Worm (Caenorhabditis elegans): ENCODE measurements around the gene ubq-2.

ce11 chrIII:13004316-13004715 lies 26.0 kb upstream of the ubq-2 start:
- TF ChIP-seq tbx-8 (GFP tag; optimal IDR thresholded peaks at IDR 0.05) (no peak), unc-62 (GFP tag; optimal IDR thresholded peaks at IDR 0.05) (no peak), elt-1 (tag; optimal IDR thresholded peaks at IDR 0.05; ENCODE audit: borderline replicate concordance, insufficient read depth) (no peak), lsy-2 (tag; optimal IDR thresholded peaks at IDR 0.05) (no peak), mep-1 (tag; optimal IDR thresholded peaks at IDR 0.05) (no peak), nhr-237 (tag; optimal IDR thresholded peaks at IDR 0.05) (no peak), nhr-2 (tag; optimal IDR thresholded peaks at IDR 0.05) (no peak), ham-2 (GFP tag; optimal IDR thresholded peaks at IDR 0.05) (peak; percentile 19), nhr-12 (tag; optimal IDR thresholded peaks at IDR 0.05) (no peak), unc-39 (tag; optimal IDR thresholded peaks at IDR 0.05) (no peak), ces-1 (GFP tag; optimal IDR thresholded peaks at IDR 0.05) (no peak), unc-120 (tag; optimal IDR thresholded peaks at IDR 0.05; ENCODE audit: poor library complexity, severe bottlenecking) (no peak), elt-3 (tag; optimal IDR thresholded peaks at IDR 0.05) (no peak), sem-2 (GFP tag; optimal IDR thresholded peaks at IDR 0.05) (no peak)
